Worm (Caenorhabditis elegans) whole organism, L1 larva: Measurements from ENCODE around the gene Y67A10A.2.

Source experiments
- blmp-1 ChIP-seq: fragments of 150-350 bp; optimal IDR thresholded peaks from 2 replicates; lab custom pipeline; 2014; ENCODE audit warnings: missing biosample characterization, missing genetic modification characterization
- dsc-1 ChIP-seq: sonication (generic microtip); optimal IDR thresholded peaks from 2 replicates; lab custom pipeline; 2016; ENCODE audit warnings: mild to moderate bottlenecking, missing genetic modification characterization, missing compliant biosample characterization
- efl-1 ChIP-seq, 4 experiments: fragments of 150-350 bp; optimal IDR thresholded peaks in 3 of 4; peaks in 1 of 4; 1 replicate in 1 of 4; 2 replicates in 3 of 4; lab custom pipeline; 2014; ENCODE audit warnings: missing biosample characterization in 2 of 4, missing genetic modification characterization in 2 of 4, missing genetic modification reagents in 2 of 4
- egl-27 ChIP-seq, 2 experiments: fragments of 150-350 bp in 1 of 2; sonication (generic microtip); optimal IDR thresholded peaks; 3 replicates each; lab custom pipeline; 2017 to 2018; ENCODE audit warnings: missing biosample characterization in 2 of 2, missing genetic modification characterization in 2 of 2, missing genetic modification reagents in 2 of 2
- lsy-2 ChIP-seq, 2 experiments: fragments of 150-350 bp; optimal IDR thresholded peaks; 2 replicates each; lab custom pipeline; 2014; ENCODE audit warnings: missing biosample characterization in 2 of 2, missing genetic modification characterization in 2 of 2
- mep-1 ChIP-seq: fragments of 150-350 bp; optimal IDR thresholded peaks from 2 replicates; lab custom pipeline; 2014; ENCODE audit warnings: missing biosample characterization, missing genetic modification characterization
- nhr-85 ChIP-seq: sonication (generic microtip); peaks from one replicate; lab custom pipeline; 2016; ENCODE audit warnings: missing genetic modification characterization, inconsistent platforms, missing compliant biosample characterization
- snu-23 ChIP-seq: sonication (generic microtip); optimal IDR thresholded peaks from 2 replicates; lab custom pipeline; 2016; ENCODE audit warnings: missing genetic modification characterization, missing compliant biosample characterization
- unc-30 ChIP-seq: sonication (generic microtip); optimal IDR thresholded peaks from 2 replicates; lab custom pipeline; 2017; ENCODE audit warnings: missing biosample characterization, missing genetic modification characterization
- unc-86 ChIP-seq: sonication (generic microtip); optimal IDR thresholded peaks from 2 replicates; lab custom pipeline; 2016; ENCODE audit warnings: missing genetic modification characterization, missing compliant biosample characterization
- ztf-4 ChIP-seq: fragments of 150-350 bp; optimal IDR thresholded peaks from 2 replicates; lab custom pipeline; 2014; ENCODE audit warnings: missing biosample characterization, missing genetic modification characterization

Gene Y67A10A.2

ce11 chrIV:14383474-14383873 lies 45.6 kb downstream of the Y67A10A.2 start, which contains the start of gene paqr-3:
Gene paqr-3, minus strand, starts transcription at chrIV:14383683.
- TF ChIP-seq lsy-2 (tag; optimal IDR thresholded peaks at IDR 0.05; lab: Kevin White, UChicago): no peak
- TF ChIP-seq dsc-1: no peak
- TF ChIP-seq snu-23 (GFP tag; lab: Kevin White, UChicago): no peak

ce11 chrIV:14384194-14384593 lies 46.3 kb downstream of the Y67A10A.2 start:
- TF ChIP-seq egl-27 (tag; optimal IDR thresholded peaks at IDR 0.05; lab: Kevin White, UChicago) (no peak), blmp-1 (tag; lab: Kevin White, UChicago) (peak; percentile 50)

ce11 chrIV:14385140-14385539 lies 47.3 kb downstream of the Y67A10A.2 start:
- TF ChIP-seq mep-1 (tag; lab: Kevin White, UChicago) (no peak), nhr-85 (tag; lab: Kevin White, UChicago) (peak; percentile 46), unc-30 (tag; lab: Kevin White, UChicago) (no peak), blmp-1 (tag; lab: Kevin White, UChicago) (peak; percentile 99), unc-86 (tag; lab: Kevin White, UChicago) (no peak)

ce11 chrIV:14387766-14388553 lies 50.1 kb downstream of the Y67A10A.2 start:
- TF ChIP-seq ztf-4 (tag; lab: Kevin White, UChicago): no peak
- no peak for TF ChIP-seq efl-1 (optimal IDR thresholded peaks at IDR 0.05; lab: Kevin White, UChicago)
- TF ChIP-seq efl-1 (GFP tag; optimal IDR thresholded peaks at IDR 0.05 in 1 of 2; lab: Kevin White, UChicago): peak in 1 of 2 experiments; percentile 80
